Fruit fly (Drosophila melanogaster): ENCODE results near the gene Cp16.

dm6 chr3L:8707821-8708220 lies 23.9 kb upstream of the Cp16 start:
- TF ChIP-seq usp (GFP tag; optimal IDR thresholded peaks at IDR 0.05) (no peak), CG8478 (optimal IDR thresholded peaks at IDR 0.05) (no peak), psq (optimal IDR thresholded peaks at IDR 0.05) (no peak), pan (optimal IDR thresholded peaks at IDR 0.05) (no peak), EcR (GFP tag; optimal IDR thresholded peaks at IDR 0.05) (no peak), Dll (optimal IDR thresholded peaks at IDR 0.05) (no peak)
